Worm (Caenorhabditis elegans) whole organism, L4 larva: Measurements from ENCODE around the gene ZK757.2.

ENCODE experiments used
- aly-2 ChIP-seq: sonication (generic microtip); optimal IDR thresholded peaks from 2 replicates; lab custom pipeline; 2018; ENCODE audit warnings: missing biosample characterization, missing genetic modification characterization
- ama-1 ChIP-seq: fragments of 150-350 bp; optimal IDR thresholded peaks from 2 replicates; lab custom pipeline; 2014; ENCODE audit warnings: inconsistent platforms, mixed read lengths
- ceh-28 ChIP-seq: fragments of 150-350 bp; optimal IDR thresholded peaks from 2 replicates; lab custom pipeline; 2014; ENCODE audit warnings: missing biosample characterization, missing genetic modification reagents, missing genetic modification characterization
- egl-27 ChIP-seq: sonication (generic microtip); optimal IDR thresholded peaks from 3 replicates; lab custom pipeline; 2017; ENCODE audit warnings: missing biosample characterization, missing genetic modification reagents, missing genetic modification characterization
- hlh-30 ChIP-seq: sonication (generic microtip); optimal IDR thresholded peaks from 2 replicates; lab custom pipeline; 2017; ENCODE audit warnings: antibody characterized with exemption, mild to moderate bottlenecking, missing genetic modification characterization, missing compliant biosample characterization; ENCODE audit not compliant: insufficient read depth
- lin-15B ChIP-seq: fragments of 150-350 bp; sonication (generic microtip); optimal IDR thresholded peaks from 3 replicates; lab custom pipeline; 2014; ENCODE audit warnings: missing biosample characterization, missing genetic modification characterization
- lsy-2 ChIP-seq, 2 experiments: fragments of 150-350 bp in 1 of 2; sonication (generic microtip) in 1 of 2; optimal IDR thresholded peaks; 2 replicates each; lab custom pipeline; 2014 to 2017; ENCODE audit warnings: missing biosample characterization in 2 of 2, missing genetic modification characterization in 2 of 2
- nhr-11 ChIP-seq: fragments of 150-350 bp; optimal IDR thresholded peaks from 2 replicates; lab custom pipeline; 2014; ENCODE audit warnings: missing biosample characterization, missing genetic modification characterization
- nhr-237 ChIP-seq: sonication (generic microtip); optimal IDR thresholded peaks from 2 replicates; lab custom pipeline; 2017; ENCODE audit warnings: missing biosample characterization, missing genetic modification characterization
- nhr-28 ChIP-seq: fragments of 150-350 bp; optimal IDR thresholded peaks from 2 replicates; lab custom pipeline; 2014; ENCODE audit warnings: missing biosample characterization, missing genetic modification characterization
- nhr-42 ChIP-seq: fragments of 200-800 bp; sonication (Bioruptor generic); IDR thresholded peaks from 2 replicates; pipeline ENCODE4 v1.3.6; 2022; ENCODE audit warnings: missing genetic modification characterization, missing compliant biosample characterization
- spr-1 ChIP-seq: sonication (generic microtip); optimal IDR thresholded peaks from 2 replicates; lab custom pipeline; 2016; ENCODE audit warnings: mild to moderate bottlenecking, missing genetic modification characterization, missing compliant biosample characterization
- unc-39 ChIP-seq: sonication (generic microtip); optimal IDR thresholded peaks from 2 replicates; lab custom pipeline; 2017; ENCODE audit warnings: missing biosample characterization, missing genetic modification characterization
- ztf-11 ChIP-seq: fragments of 150-350 bp; optimal IDR thresholded peaks from 2 replicates; lab custom pipeline; 2014; ENCODE audit warnings: missing biosample characterization, missing genetic modification characterization

- TF ChIP-seq nhr-237 (tag; lab: Kevin White, UChicago) (no peak), lin-15B (tag; lab: Kevin White, UChicago) (no peak), lsy-2 (tag; optimal IDR thresholded peaks at IDR 0.05; lab: Kevin White, UChicago) (no peak), ztf-11 (tag; lab: Kevin White, UChicago) (no peak), ceh-28 (tag; lab: Kevin White, UChicago) (peak; percentile 26), aly-2 (tag; lab: Kevin White, UChicago) (no peak), hlh-30 (no peak), nhr-11 (tag; lab: Kevin White, UChicago) (no peak), spr-1 (tag; lab: Kevin White, UChicago) (no peak), ama-1 (lab: Kevin White, UChicago) (no peak), nhr-42 (GFP tag; lab: Robert Waterston, UW) (no peak), egl-27 (tag; lab: Kevin White, UChicago) (no peak), unc-39 (no peak), nhr-28 (tag; lab: Kevin White, UChicago) (peak; percentile 63)
These were observed 53.5 kb downstream of the ZK757.2 start, which contains the start of gene ZK632.9 for ce11 chrIII:9825073-9825828.
